Worm (Caenorhabditis elegans) whole organism, young adult: ENCODE data around the gene hil-6.

ENCODE experiments used
- F10E7.11 ChIP-seq: sonication (generic microtip); optimal IDR thresholded peaks from 2 replicates; lab custom pipeline; 2017; ENCODE audit warnings: mild to moderate bottlenecking, missing genetic modification characterization, moderate library complexity, missing compliant biosample characterization
- F22D6.2 ChIP-seq: sonication (generic microtip); optimal IDR thresholded peaks from 2 replicates; lab custom pipeline; 2016; ENCODE audit warnings: mild to moderate bottlenecking, missing genetic modification characterization, missing compliant biosample characterization
- F49E8.2 ChIP-seq: sonication (generic microtip); optimal IDR thresholded peaks from 3 replicates; lab custom pipeline; 2017; ENCODE audit warnings: missing genetic modification characterization, mild to moderate bottlenecking, missing compliant biosample characterization, antibody characterized with exemption, moderate library complexity; ENCODE audit not compliant: insufficient read depth
- F52B5.7 ChIP-seq: sonication (generic microtip); optimal IDR thresholded peaks from 2 replicates; lab custom pipeline; 2016; ENCODE audit warnings: mild to moderate bottlenecking, missing genetic modification characterization, missing compliant biosample characterization
- F55B11.4 ChIP-seq: sonication (generic microtip); optimal IDR thresholded peaks from 2 replicates; lab custom pipeline; 2016; ENCODE audit warnings: missing compliant biosample characterization, missing genetic modification characterization, borderline replicate concordance; ENCODE audit not compliant: insufficient read depth
- F57C9.4 ChIP-seq: sonication (generic microtip); optimal IDR thresholded peaks from 2 replicates; lab custom pipeline; 2017; ENCODE audit warnings: mild to moderate bottlenecking, missing genetic modification characterization, missing compliant biosample characterization
- T26A5.8 ChIP-seq: sonication (generic microtip); optimal IDR thresholded peaks from 2 replicates; lab custom pipeline; 2016; ENCODE audit warnings: missing genetic modification characterization, missing compliant biosample characterization
- Y67H2A.10 ChIP-seq: fragments of 200-800 bp; sonication (Bioruptor generic); conservative IDR thresholded peaks from 2 replicates; pipeline ENCODE4 v1.3.6; 2022; ENCODE audit warnings: missing genetic modification reagents, missing genetic modification characterization, missing compliant biosample characterization
- ama-1 ChIP-seq, 3 experiments: fragments of 150-350 bp in 1 of 3; sonication (generic microtip) in 2 of 3; optimal IDR thresholded peaks; 2 replicates each; lab custom pipeline; 2014 to 2018; ENCODE audit warnings: missing biosample characterization in 2 of 3, missing genetic modification characterization in 2 of 3, missing genetic modification reagents in 2 of 3
- aptf-2 ChIP-seq: fragments of 200-800 bp; sonication (Bioruptor generic); conservative IDR thresholded peaks from 2 replicates; pipeline ENCODE4 v1.3.6; 2022; ENCODE audit warnings: missing genetic modification reagents, missing genetic modification characterization, missing compliant biosample characterization
- attf-5 ChIP-seq: fragments of 200-800 bp; sonication (Bioruptor generic); optimal IDR thresholded peaks from 2 replicates; lab custom pipeline; 2018; ENCODE audit warnings: mild to moderate bottlenecking, missing genetic modification characterization, missing compliant biosample characterization
- ceh-79 ChIP-seq: sonication (generic microtip); optimal IDR thresholded peaks from 2 replicates; lab custom pipeline; 2017; ENCODE audit warnings: mild to moderate bottlenecking, missing genetic modification characterization, missing compliant biosample characterization
- ceh-91 ChIP-seq: fragments of 200-800 bp; sonication (Bioruptor generic); IDR thresholded peaks from 2 replicates; pipeline ENCODE4 v1.3.6; 2022; ENCODE audit warnings: missing genetic modification reagents, missing genetic modification characterization, missing compliant biosample characterization
- die-1 ChIP-seq: sonication (generic microtip); optimal IDR thresholded peaks from 2 replicates; lab custom pipeline; 2016; ENCODE audit warnings: missing genotype, mild to moderate bottlenecking, missing genetic modification characterization, missing compliant biosample characterization
- dpl-1 ChIP-seq: fragments of 150-350 bp; optimal IDR thresholded peaks from 2 replicates; lab custom pipeline; 2014; ENCODE audit warnings: missing biosample characterization, missing genetic modification reagents, missing genetic modification characterization
- egl-18 ChIP-seq: fragments of 200-800 bp; sonication (Bioruptor generic); IDR thresholded peaks from 2 replicates; pipeline ENCODE4 v1.3.6; 2022; ENCODE audit warnings: missing genetic modification reagents, missing genetic modification characterization, missing compliant biosample characterization
- egrh-3 ChIP-seq: fragments of 200-800 bp; sonication (Bioruptor generic); IDR thresholded peaks from 2 replicates; pipeline ENCODE4 v1.3.6; 2022; ENCODE audit warnings: missing genetic modification reagents, missing genetic modification characterization, missing compliant biosample characterization
- hmg-20 ChIP-seq: fragments of 200-800 bp; sonication (Bioruptor generic); IDR thresholded peaks from 2 replicates; pipeline ENCODE4 v1.3.6; 2022; ENCODE audit warnings: missing genetic modification reagents, missing genetic modification characterization, missing compliant biosample characterization
- hrde-1 ChIP-seq: sonication (generic microtip); optimal IDR thresholded peaks from 2 replicates; lab custom pipeline; 2016; ENCODE audit warnings: missing genetic modification characterization, mild to moderate bottlenecking, missing compliant biosample characterization, moderate library complexity, missing genotype, missing genetic modification reagents, borderline replicate concordance
- let-607 ChIP-seq, 2 experiments: fragments of 200-800 bp in 1 of 2; sonication (Bioruptor generic) in 1 of 2; sonication (generic microtip) in 1 of 2; optimal IDR thresholded peaks; 2 replicates each; lab custom pipeline; 2016 to 2018; ENCODE audit warnings: mild to moderate bottlenecking in 2 of 2, missing compliant biosample characterization in 2 of 2, missing genetic modification characterization in 2 of 2, moderate library complexity in 2 of 2, missing genotype in 1 of 2
- lin-35 ChIP-seq, 3 experiments: fragments of 150-350 bp in 2 of 3; sonication (generic microtip) in 1 of 3; optimal IDR thresholded peaks; 2 replicates each; lab custom pipeline; 2014 to 2018; ENCODE audit warnings: missing biosample characterization in 3 of 3, missing genetic modification characterization in 3 of 3, missing genetic modification reagents in 3 of 3
- lin-40 ChIP-seq: sonication (generic microtip); optimal IDR thresholded peaks from 2 replicates; lab custom pipeline; 2016; ENCODE audit warnings: missing genetic modification characterization, mild to moderate bottlenecking, missing compliant biosample characterization, missing genotype, missing genetic modification reagents
- lsl-1 ChIP-seq: fragments of 200-800 bp; sonication (Bioruptor generic); optimal IDR thresholded peaks from 2 replicates; lab custom pipeline; 2018; ENCODE audit warnings: mild to moderate bottlenecking, missing genetic modification characterization, moderate library complexity, missing compliant biosample characterization
- lsy-27 ChIP-seq: sonication (generic microtip); optimal IDR thresholded peaks from 2 replicates; lab custom pipeline; 2017; ENCODE audit warnings: missing genetic modification characterization, mild to moderate bottlenecking, missing compliant biosample characterization, antibody characterized with exemption, missing genotype, borderline replicate concordance; ENCODE audit not compliant: insufficient read depth
- madf-10 ChIP-seq: sonication (generic microtip); optimal IDR thresholded peaks from 2 replicates; lab custom pipeline; 2016; ENCODE audit warnings: mild to moderate bottlenecking, missing genetic modification characterization, missing compliant biosample characterization
- madf-3 ChIP-seq: fragments of 200-800 bp; sonication (Bioruptor generic); IDR thresholded peaks from 2 replicates; pipeline ENCODE4 v1.3.6; 2022; ENCODE audit warnings: missing genetic modification reagents, missing genetic modification characterization, missing compliant biosample characterization
- madf-8 ChIP-seq: fragments of 200-800 bp; sonication (Bioruptor generic); conservative IDR thresholded peaks from 2 replicates; pipeline ENCODE4 v1.3.6; 2022; ENCODE audit warnings: missing genetic modification reagents, missing genetic modification characterization, missing compliant biosample characterization
- nhr-179 ChIP-seq: sonication (generic microtip); optimal IDR thresholded peaks from 2 replicates; lab custom pipeline; 2016; ENCODE audit warnings: mild to moderate bottlenecking, missing genetic modification characterization, missing compliant biosample characterization
- rcor-1 ChIP-seq: fragments of 200-800 bp; sonication (Bioruptor generic); IDR thresholded peaks from 2 replicates; pipeline ENCODE4 v1.3.6; 2022; ENCODE audit warnings: missing genetic modification reagents, missing genetic modification characterization, missing compliant biosample characterization
- rec-8 ChIP-seq, 2 experiments: sonication (generic microtip); optimal IDR thresholded peaks; 2 replicates each; lab custom pipeline; 2016; ENCODE audit warnings: mild to moderate bottlenecking in 2 of 2, missing genetic modification characterization in 2 of 2, missing genetic modification reagents in 2 of 2, missing genotype in 2 of 2, missing biosample characterization in 1 of 2, missing compliant biosample characterization in 1 of 2, moderate library complexity in 1 of 2
- rpc-1 ChIP-seq, 2 experiments: fragments of 150-350 bp in 1 of 2; sonication (generic microtip) in 1 of 2; optimal IDR thresholded peaks; 2 replicates each; lab custom pipeline; 2014 to 2018; ENCODE audit warnings: missing biosample characterization in 1 of 2, missing genetic modification characterization in 1 of 2, missing genetic modification reagents in 1 of 2, missing genotype in 1 of 2
- snpc-1.1 ChIP-seq: sonication (generic microtip); optimal IDR thresholded peaks from 2 replicates; lab custom pipeline; 2017; ENCODE audit warnings: missing genetic modification characterization, mild to moderate bottlenecking, missing compliant biosample characterization, antibody characterized with exemption, moderate library complexity, missing genotype, missing genetic modification reagents; ENCODE audit not compliant: insufficient read depth
- snpc-3.4 ChIP-seq: sonication (generic microtip); optimal IDR thresholded peaks from 2 replicates; lab custom pipeline; 2017; ENCODE audit warnings: missing genetic modification characterization, mild to moderate bottlenecking, missing compliant biosample characterization, antibody characterized with exemption, moderate library complexity, missing genotype, missing genetic modification reagents
- somi-1 ChIP-seq: fragments of 200-800 bp; sonication (Bioruptor generic); optimal IDR thresholded peaks from 2 replicates; lab custom pipeline; 2018; ENCODE audit warnings: mild to moderate bottlenecking, missing genetic modification characterization, missing compliant biosample characterization
- zfh-2 ChIP-seq: fragments of 200-800 bp; sonication (Bioruptor generic); conservative IDR thresholded peaks from 2 replicates; pipeline ENCODE4 v1.3.6; 2022; ENCODE audit warnings: missing genetic modification reagents, missing genetic modification characterization, missing compliant biosample characterization
- zim-3 ChIP-seq: sonication (generic microtip); optimal IDR thresholded peaks from 2 replicates; lab custom pipeline; 2017; ENCODE audit warnings: mild to moderate bottlenecking, missing genetic modification characterization, moderate library complexity, missing compliant biosample characterization

hil-6 gene

DNA sequence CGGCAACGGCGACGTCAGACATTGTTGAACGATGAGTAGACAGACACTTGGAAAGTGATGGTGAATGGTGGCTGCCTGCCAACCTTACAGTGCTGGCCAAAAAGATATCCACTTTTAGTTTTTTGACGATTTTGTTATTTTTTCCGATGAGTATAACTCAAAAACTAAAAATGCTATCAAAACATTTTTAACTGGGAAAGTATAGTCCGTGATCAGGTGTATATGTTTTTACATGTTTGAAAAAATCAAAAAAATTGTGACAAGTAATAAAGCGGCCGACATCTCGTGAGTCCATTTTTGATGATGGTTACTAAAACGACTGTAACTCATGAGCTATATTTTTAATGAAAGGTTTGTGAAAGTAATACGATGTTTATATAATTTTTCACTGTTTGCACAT, at the start of gene hil-6:
Gene hil-6 (minus strand): TSS at position 101 of the 400 bp plus-strand sequence.
- TF ChIP-seq F55B11.4 (tag; lab: Kevin White, UChicago) (no peak), hmg-20 (GFP tag; lab: Robert Waterston, UW) (no peak), dpl-1 (GFP tag; lab: Kevin White, UChicago) (no peak), madf-8 (no peak), zim-3 (no peak), lin-40 (no peak), ceh-79 (tag; lab: Kevin White, UChicago) (no peak), aptf-2 (no peak), F49E8.2 (tag; lab: Kevin White, UChicago) (no peak), madf-3 (GFP tag; lab: Robert Waterston, UW) (no peak), rcor-1 (GFP tag; lab: Robert Waterston, UW) (no peak), die-1 (tag; lab: Kevin White, UChicago) (no peak), madf-10 (tag; lab: Kevin White, UChicago) (no peak), egl-18 (no peak), nhr-179 (tag; lab: Kevin White, UChicago) (no peak), lsy-27 (no peak), F10E7.11 (tag; lab: Kevin White, UChicago) (no peak), hrde-1 (no peak), Y67H2A.10 (no peak)

DNA sequence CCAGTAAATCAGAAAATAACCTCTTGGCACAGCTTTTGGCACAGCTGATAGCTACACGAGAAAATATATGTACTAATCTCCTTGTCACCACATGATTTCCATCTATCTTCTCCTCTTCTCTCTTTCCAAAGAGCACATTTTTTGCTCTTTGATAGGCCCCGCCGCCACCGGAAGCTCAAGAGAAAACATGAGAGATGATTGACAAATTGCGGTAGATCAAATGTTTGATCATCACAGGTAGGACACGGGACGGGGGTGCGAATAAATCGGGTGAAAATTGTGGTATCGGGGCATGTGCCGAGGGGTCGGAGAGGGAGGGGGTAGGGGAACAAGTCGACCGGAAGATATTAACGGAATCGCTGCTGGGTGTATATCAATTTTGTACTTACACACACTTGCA, 44.7 kb upstream of the hil-6 start:
- TF ChIP-seq F49E8.2 (tag; lab: Kevin White, UChicago) (no peak), ceh-91 (GFP tag; lab: Robert Waterston, UW) (no peak), F57C9.4 (tag; lab: Kevin White, UChicago) (no peak), ama-1 (optimal IDR thresholded peaks at IDR 0.05; lab: Kevin White, UChicago) (no peak), ama-1 (GFP tag; optimal IDR thresholded peaks at IDR 0.05; lab: Kevin White, UChicago) (no peak), somi-1 (GFP tag; lab: Kevin White, UChicago) (peak; percentile 36), snpc-3.4 (tag; lab: Kevin White, UChicago) (no peak), F52B5.7 (no peak), zfh-2 (GFP tag; lab: Robert Waterston, UW) (peak; percentile 44; the same call in 1 of the 2 replicates), rec-8 (tag; optimal IDR thresholded peaks at IDR 0.05; lab: Kevin White, UChicago) (no peak), snpc-1.1 (tag; lab: Kevin White, UChicago) (no peak)

DNA sequence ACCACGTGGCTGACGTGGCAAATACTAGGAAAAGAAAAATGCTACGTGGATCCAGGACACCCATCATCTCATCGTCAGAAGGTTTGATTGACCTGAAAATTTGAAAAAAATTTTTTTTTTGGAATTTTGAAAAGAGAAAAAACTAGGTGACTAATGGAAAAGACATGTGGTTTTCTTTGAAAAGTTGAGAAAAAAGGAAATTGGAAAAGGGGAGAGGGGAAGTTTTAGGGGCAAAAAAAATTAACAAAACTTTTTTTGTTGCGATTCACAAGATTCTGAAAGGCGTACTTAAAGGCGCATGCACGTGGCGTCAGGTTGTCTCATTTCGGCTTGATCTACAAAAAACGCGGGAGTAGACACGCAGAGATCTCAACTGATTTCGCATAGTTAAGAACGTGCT, 41.5 kb upstream of the hil-6 start, which contains the start of gene Y40B10A.9:
Gene Y40B10A.9 (minus strand): TSS at position 101 of the 400 bp plus-strand sequence.
- no peak for TF ChIP-seq egrh-3
- TF ChIP-seq lsl-1 (GFP tag; lab: Kevin White, UChicago) = no peak
- no peak for TF ChIP-seq lin-35 (GFP tag; optimal IDR thresholded peaks at IDR 0.05; lab: Kevin White, UChicago)
- no peak for TF ChIP-seq let-607 (tag; optimal IDR thresholded peaks at IDR 0.05; lab: Kevin White, UChicago)
- TF ChIP-seq T26A5.8 (tag; lab: Kevin White, UChicago) = no peak
- TF ChIP-seq attf-5 (GFP tag; lab: Kevin White, UChicago) = no peak
- TF ChIP-seq lin-40 = no peak
- TF ChIP-seq F22D6.2 (tag; lab: Kevin White, UChicago) = no peak
- TF ChIP-seq rpc-1 (optimal IDR thresholded peaks at IDR 0.05; lab: Kevin White, UChicago) = no peak
- TF ChIP-seq rpc-1 (tag; optimal IDR thresholded peaks at IDR 0.05; lab: Kevin White, UChicago) = no peak
